Worm (Caenorhabditis elegans) whole organism, L1 larva: Measurements from ENCODE around the gene fipr-27.
A peak's percentile ranks its signal among the peaks of the same experiment; 100 is the strongest.

ENCODE experiments used
- ceh-8 ChIP-seq: fragments of 200-800 bp; sonication (Bioruptor generic); optimal IDR thresholded peaks from 2 replicates; lab custom pipeline; 2018; ENCODE audit warnings: mild to moderate bottlenecking, missing genetic modification characterization, moderate library complexity, missing compliant biosample characterization
- ceh-82 ChIP-seq, 3 experiments: fragments of 150-350 bp in 1 of 3; sonication (generic microtip) in 2 of 3; optimal IDR thresholded peaks; 2 replicates each; lab custom pipeline; 2014 to 2017; ENCODE audit warnings: missing biosample characterization in 3 of 3, missing genetic modification characterization in 3 of 3
- egl-27 ChIP-seq, 2 experiments: fragments of 150-350 bp in 1 of 2; sonication (generic microtip); optimal IDR thresholded peaks; 3 replicates each; lab custom pipeline; 2017 to 2018; ENCODE audit warnings: missing biosample characterization in 2 of 2, missing genetic modification characterization in 2 of 2, missing genetic modification reagents in 2 of 2
- elt-3 ChIP-seq, 6 experiments: fragments of 150-350 bp in 1 of 6; sonication (generic microtip); optimal IDR thresholded peaks; 2 replicates each; lab custom pipeline; 2017 to 2018; ENCODE audit warnings: missing biosample characterization in 6 of 6, missing genetic modification characterization in 6 of 6, inconsistent platforms in 1 of 6
- fkh-4 ChIP-seq: sonication (generic microtip); optimal IDR thresholded peaks from 2 replicates; lab custom pipeline; 2016; ENCODE audit warnings: missing compliant biosample characterization, missing genetic modification characterization, borderline replicate concordance
- hpl-2 ChIP-seq: fragments of 150-350 bp; optimal IDR thresholded peaks from 2 replicates; lab custom pipeline; 2014; ENCODE audit warnings: missing biosample characterization, missing genetic modification reagents, missing genetic modification characterization
- jun-1 ChIP-seq: fragments of 150-350 bp; optimal IDR thresholded peaks from 2 replicates; lab custom pipeline; 2014; ENCODE audit warnings: missing biosample characterization, missing genetic modification reagents, missing genetic modification characterization
- lin-13 ChIP-seq: fragments of 150-350 bp; optimal IDR thresholded peaks from 2 replicates; lab custom pipeline; 2014; ENCODE audit warnings: missing biosample characterization, missing genetic modification reagents, missing genetic modification characterization
- lin-15B ChIP-seq: fragments of 150-350 bp; sonication (generic microtip); optimal IDR thresholded peaks from 3 replicates; lab custom pipeline; 2014; ENCODE audit warnings: missing biosample characterization, missing genetic modification characterization
- mep-1 ChIP-seq: fragments of 150-350 bp; optimal IDR thresholded peaks from 2 replicates; lab custom pipeline; 2014; ENCODE audit warnings: missing biosample characterization, missing genetic modification characterization
- nhr-237 ChIP-seq: fragments of 150-350 bp; optimal IDR thresholded peaks from 2 replicates; lab custom pipeline; 2014; ENCODE audit warnings: missing biosample characterization, missing genetic modification characterization
- nhr-76 ChIP-seq: sonication (generic microtip); optimal IDR thresholded peaks from 2 replicates; lab custom pipeline; 2017; ENCODE audit warnings: missing biosample characterization, missing genetic modification characterization
- snpc-4 ChIP-seq: fragments of 150-350 bp; optimal IDR thresholded peaks from 2 replicates; lab custom pipeline; 2014; ENCODE audit warnings: missing biosample characterization, missing genetic modification characterization
- unc-86 ChIP-seq: sonication (generic microtip); optimal IDR thresholded peaks from 2 replicates; lab custom pipeline; 2016; ENCODE audit warnings: missing genetic modification characterization, missing compliant biosample characterization

DNA sequence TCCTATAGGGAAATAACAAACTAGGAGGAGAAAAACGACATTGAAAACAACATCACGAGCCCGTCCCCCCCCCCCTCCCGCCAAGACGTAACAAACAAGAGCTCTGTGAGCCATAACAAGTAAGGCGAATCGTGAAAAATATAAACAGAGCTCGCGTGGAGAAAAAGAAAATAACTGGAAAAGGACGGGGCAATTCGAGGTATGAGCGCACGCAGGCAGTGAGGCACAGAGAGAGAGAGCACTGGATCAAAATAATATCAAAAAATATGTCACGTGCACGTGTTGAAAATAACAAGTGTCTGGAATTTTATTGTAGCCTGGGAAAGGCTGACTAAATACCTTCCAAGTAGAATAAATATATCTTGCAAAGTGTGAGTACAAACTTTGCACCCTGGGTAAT lies 28.0 kb downstream of the fipr-27 start:
- no peak for TF ChIP-seq nhr-237 (tag; lab: Kevin White, UChicago)
- no peak for TF ChIP-seq snpc-4 (tag; lab: Kevin White, UChicago)
- TF ChIP-seq mep-1 = peak; percentile 52
- TF ChIP-seq nhr-76 (tag; lab: Kevin White, UChicago) = no peak
- no peak for TF ChIP-seq egl-27 (tag; optimal IDR thresholded peaks at IDR 0.05; lab: Kevin White, UChicago)
- TF ChIP-seq ceh-8 (GFP tag; lab: Kevin White, UChicago) = no peak
- no peak for TF ChIP-seq lin-13 (GFP tag; lab: Kevin White, UChicago)
- TF ChIP-seq ceh-82 (tag; optimal IDR thresholded peaks at IDR 0.05; lab: Kevin White, UChicago) = no peak
- TF ChIP-seq fkh-4 (tag; lab: Kevin White, UChicago) = no peak
- no peak for TF ChIP-seq hpl-2 (GFP tag; lab: Kevin White, UChicago)
- TF ChIP-seq unc-86 (tag; lab: Kevin White, UChicago) = peak; percentile 67
- TF ChIP-seq lin-15B (tag; lab: Kevin White, UChicago) = no peak
- TF ChIP-seq elt-3 (tag; optimal IDR thresholded peaks at IDR 0.05; lab: Kevin White, UChicago) = no peak
- no peak for TF ChIP-seq jun-1 (tag; lab: Kevin White, UChicago)
